Worm (Caenorhabditis elegans): Measurements from ENCODE around the gene C09G4.4.

DNA sequence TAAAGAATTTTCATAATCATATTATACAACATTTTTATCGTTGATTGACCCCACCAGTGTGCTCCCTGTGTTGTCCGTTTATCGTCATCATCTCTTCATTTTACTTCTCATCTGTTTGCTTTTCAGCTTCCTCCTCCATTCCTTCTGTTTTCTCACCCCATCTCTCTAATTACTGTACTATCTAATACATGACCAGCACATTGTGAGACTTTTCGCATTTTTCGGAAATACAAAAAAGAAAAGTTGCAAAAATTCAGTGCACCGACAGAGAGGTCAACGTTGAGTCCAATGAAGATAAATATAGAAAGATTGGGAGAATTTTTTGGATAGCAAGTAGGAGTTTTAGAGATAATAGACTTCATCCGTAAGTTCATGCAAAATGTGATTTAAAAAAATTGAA, 7.2 kb downstream of the C09G4.4 start:
- no peak for TF ChIP-seq nhr-76 (tag; optimal IDR thresholded peaks at IDR 0.05)
- TF ChIP-seq nhr-20 (tag; optimal IDR thresholded peaks at IDR 0.05) = no peak
- TF ChIP-seq lsy-2 (tag; optimal IDR thresholded peaks at IDR 0.05) = no peak
- TF ChIP-seq jun-1 (tag; optimal IDR thresholded peaks at IDR 0.05) = no peak
- no peak for TF ChIP-seq unc-62 (GFP tag; optimal IDR thresholded peaks at IDR 0.05)
- TF ChIP-seq elt-2 (tag; optimal IDR thresholded peaks at IDR 0.05) = no peak
- no peak for TF ChIP-seq efl-3 (GFP tag; optimal IDR thresholded peaks at IDR 0.05)
- TF ChIP-seq fos-1 (tag; optimal IDR thresholded peaks at IDR 0.05) = no peak
- no peak for TF ChIP-seq unc-130 (tag; optimal IDR thresholded peaks at IDR 0.05)
- TF ChIP-seq zip-4 (GFP tag; optimal IDR thresholded peaks at IDR 0.05) = no peak
- no peak for TF ChIP-seq ztf-4 (tag; optimal IDR thresholded peaks at IDR 0.05)
- TF ChIP-seq zag-1 (tag; optimal IDR thresholded peaks at IDR 0.05) = no peak
- no peak for TF ChIP-seq hlh-17 (GFP tag; optimal IDR thresholded peaks at IDR 0.05; ENCODE audit: borderline replicate concordance)
- no peak for TF ChIP-seq unc-98 (GFP tag; IDR thresholded peaks at IDR 0.05)
